Fruit fly (Drosophila melanogaster): ENCODE measurements around the gene CG15739.

Gene CG15739

dm6 chrX:11854758-11855465 is 18.2 kb upstream of the CG15739 start, which contains the start of the genes CG10347 and ATP7 (continued):
- peak; percentile 19 for TF ChIP-seq Sry-β (GFP tag; optimal IDR thresholded peaks at IDR 0.05)
- no peak for TF ChIP-seq pfk (GFP tag; optimal IDR thresholded peaks at IDR 0.05)
- peak; percentile 11 for TF ChIP-seq sd (tag; optimal IDR thresholded peaks at IDR 0.05)
- TF ChIP-seq vvl (GFP tag; IDR thresholded peaks at IDR 0.05), result no peak
- TF ChIP-seq CG2202 (tag; optimal IDR thresholded peaks at IDR 0.05), result no peak
- TF ChIP-seq mam (GFP tag; optimal IDR thresholded peaks at IDR 0.05), result peak; percentile 36
- peak; percentile 93 for TF ChIP-seq BEAF-32 (GFP tag; optimal IDR thresholded peaks at IDR 0.05)
- TF ChIP-seq shn (GFP tag; optimal IDR thresholded peaks at IDR 0.05), result peak; percentile 18
- TF ChIP-seq CG17829 (tag; optimal IDR thresholded peaks at IDR 0.05), result peak; percentile 41
- TF ChIP-seq CG10979 (tag; optimal IDR thresholded peaks at IDR 0.05), result no peak
- peak in 1 of 2 experiments; percentile 8 for TF ChIP-seq insv (GFP tag; optimal IDR thresholded peaks at IDR 0.05)
- TF ChIP-seq CG4424 (GFP tag; optimal IDR thresholded peaks at IDR 0.05), result peak; percentile 16
- TF ChIP-seq dan (GFP tag; IDR thresholded peaks at IDR 0.05), result no peak
- no peak for TF ChIP-seq aop (GFP tag; IDR thresholded peaks at IDR 0.05)
- no peak for TF ChIP-seq bigmax (GFP tag; optimal IDR thresholded peaks at IDR 0.05)
- TF ChIP-seq fd102C (GFP tag; optimal IDR thresholded peaks at IDR 0.05), result no peak
- TF ChIP-seq onecut (GFP tag; IDR thresholded peaks at IDR 0.05), result no peak
- peak; percentile 25 for TF ChIP-seq repo (GFP tag; optimal IDR thresholded peaks at IDR 0.05)
- TF ChIP-seq Hsf (GFP tag; optimal IDR thresholded peaks at IDR 0.05), result peak; percentile 39
- peak; percentile 18 for TF ChIP-seq CoRest (tag; optimal IDR thresholded peaks at IDR 0.05)
- TF ChIP-seq nau (GFP tag; optimal IDR thresholded peaks at IDR 0.05), result peak; percentile 5
- TF ChIP-seq Dip3 (GFP tag; optimal IDR thresholded peaks at IDR 0.05), result peak; percentile 36
- TF ChIP-seq chm (GFP tag; IDR thresholded peaks at IDR 0.05), result no peak
- TF ChIP-seq bowl (GFP tag; IDR thresholded peaks at IDR 0.05), result no peak
- peak; percentile 7 for TF ChIP-seq Deaf1 (tag; optimal IDR thresholded peaks at IDR 0.05)
- TF ChIP-seq esg (GFP tag; conservative IDR thresholded peaks at IDR 0.05), result no peak
- TF ChIP-seq CG1832 (GFP tag; optimal IDR thresholded peaks at IDR 0.05), result no peak
- no peak for TF ChIP-seq fd3F (GFP tag; optimal IDR thresholded peaks at IDR 0.05)
- TF ChIP-seq ind (GFP tag; optimal IDR thresholded peaks at IDR 0.05), result peak; percentile 21
- no peak for TF ChIP-seq eve (GFP tag; optimal IDR thresholded peaks at IDR 0.05)
- TF ChIP-seq fd64A (GFP tag; optimal IDR thresholded peaks at IDR 0.05), result no peak
- no peak for TF ChIP-seq CG32532 (GFP tag; IDR thresholded peaks at IDR 0.05)
- no peak for TF ChIP-seq otp (GFP tag; IDR thresholded peaks at IDR 0.05)
- peak; percentile 18 for TF ChIP-seq CG18262 (tag; optimal IDR thresholded peaks at IDR 0.05)
- no peak for TF ChIP-seq Dad (GFP tag; optimal IDR thresholded peaks at IDR 0.05)
- TF ChIP-seq Atf-2 (GFP tag; optimal IDR thresholded peaks at IDR 0.05), result no peak
- no peak for TF ChIP-seq gcm2 (GFP tag; optimal IDR thresholded peaks at IDR 0.05)
- peak; percentile 86 for TF ChIP-seq amos (GFP tag; IDR thresholded peaks at IDR 0.05; ENCODE audit: partially characterized antibody)
- TF ChIP-seq CG14014 (GFP tag; IDR thresholded peaks at IDR 0.05), result no peak
- TF ChIP-seq Dbx (GFP tag; IDR thresholded peaks at IDR 0.05), result 0 out of 3 replicates have a peak, but pooled peaks have one; percentile 13
- no peak for TF ChIP-seq so (GFP tag; IDR thresholded peaks at IDR 0.05)
- TF ChIP-seq phol (tag; optimal IDR thresholded peaks at IDR 0.05), result peak; percentile 38
- peak; percentile 60 for TF ChIP-seq grn (GFP tag; optimal IDR thresholded peaks at IDR 0.05)
- TF ChIP-seq trem (tag; optimal IDR thresholded peaks at IDR 0.05), result peak; percentile 40
- TF ChIP-seq CG14860 (GFP tag; IDR thresholded peaks at IDR 0.05; ENCODE audit: partially characterized antibody), result peak; percentile 94
- no peak for TF ChIP-seq psq (GFP tag; optimal IDR thresholded peaks at IDR 0.05)
- peak; percentile 80 for TF ChIP-seq Jarid2 (GFP tag; optimal IDR thresholded peaks at IDR 0.05)
- peak; percentile 55 for TF ChIP-seq lilli (GFP tag; optimal IDR thresholded peaks at IDR 0.05)
- peak; percentile 80 for TF ChIP-seq Ets65A (GFP tag)
- TF ChIP-seq fd96Cb (tag; optimal IDR thresholded peaks at IDR 0.05), result no peak

Measured in whole organism, embryonic.